Worm (Caenorhabditis elegans) whole organism, L3 larva: Measurements from ENCODE around the gene K07C5.9.

ENCODE experiments used
- ZK546.5 ChIP-seq: sonication (generic microtip); optimal IDR thresholded peaks from 2 replicates; lab custom pipeline; 2017; ENCODE audit warnings: missing biosample characterization, missing genetic modification characterization
- aly-2 ChIP-seq: fragments of 150-350 bp; optimal IDR thresholded peaks from 2 replicates; lab custom pipeline; 2014; ENCODE audit warnings: missing biosample characterization, missing genetic modification characterization
- ceh-16 ChIP-seq: sonication (generic microtip); optimal IDR thresholded peaks from 2 replicates; lab custom pipeline; 2017; ENCODE audit warnings: missing biosample characterization, missing genetic modification characterization
- ceh-82 ChIP-seq: fragments of 150-350 bp; optimal IDR thresholded peaks from 2 replicates; lab custom pipeline; 2014; ENCODE audit warnings: missing biosample characterization, missing genetic modification characterization
- ceh-9 ChIP-seq: sonication (generic microtip); optimal IDR thresholded peaks from 2 replicates; lab custom pipeline; 2018; ENCODE audit warnings: missing biosample characterization, missing genetic modification characterization
- daf-12 ChIP-seq: fragments of 150-350 bp; optimal IDR thresholded peaks from 2 replicates; lab custom pipeline; 2014; ENCODE audit warnings: missing biosample characterization, missing genetic modification reagents, missing genetic modification characterization
- egl-27 ChIP-seq: sonication (generic microtip); optimal IDR thresholded peaks from 4 replicates; lab custom pipeline; 2017; ENCODE audit warnings: missing biosample characterization, missing genetic modification reagents, missing genetic modification characterization
- egl-5 ChIP-seq: fragments of 150-350 bp; optimal IDR thresholded peaks from 2 replicates; lab custom pipeline; 2017; ENCODE audit warnings: missing biosample characterization, missing genetic modification reagents, missing genetic modification characterization, inconsistent platforms
- elt-1 ChIP-seq: fragments of 150-350 bp; optimal IDR thresholded peaks from 2 replicates; lab custom pipeline; 2014; ENCODE audit warnings: missing biosample characterization, missing genetic modification characterization
- elt-2 ChIP-seq: sonication (generic microtip); optimal IDR thresholded peaks from 2 replicates; lab custom pipeline; 2016; ENCODE audit warnings: missing genetic modification reagents, mild to moderate bottlenecking, missing genetic modification characterization, missing compliant biosample characterization
- elt-3 ChIP-seq, 3 experiments: fragments of 150-350 bp in 1 of 3; sonication (generic microtip) in 2 of 3; optimal IDR thresholded peaks; 2 replicates in 2 of 3; 4 replicates in 1 of 3; lab custom pipeline; 2014 to 2017; ENCODE audit warnings: missing biosample characterization in 3 of 3, missing genetic modification characterization in 3 of 3
- eor-1 ChIP-seq, 2 experiments: fragments of 150-350 bp; optimal IDR thresholded peaks; 2 replicates each; lab custom pipeline; 2014 to 2018; ENCODE audit warnings: missing biosample characterization in 2 of 2, missing genetic modification characterization in 2 of 2
- fos-1 ChIP-seq: fragments of 150-350 bp; optimal IDR thresholded peaks from 2 replicates; lab custom pipeline; 2014; ENCODE audit warnings: missing biosample characterization, missing genetic modification characterization
- hmg-11 ChIP-seq: sonication (generic microtip); optimal IDR thresholded peaks from 2 replicates; lab custom pipeline; 2016; ENCODE audit warnings: missing genetic modification characterization, missing compliant biosample characterization
- jun-1 ChIP-seq: fragments of 150-350 bp; optimal IDR thresholded peaks from 2 replicates; lab custom pipeline; 2014; ENCODE audit warnings: missing biosample characterization, missing genetic modification reagents, missing genetic modification characterization
- lin-15B ChIP-seq: fragments of 150-350 bp; optimal IDR thresholded peaks from 2 replicates; lab custom pipeline; 2014; ENCODE audit warnings: missing biosample characterization, missing genetic modification characterization
- lin-39 ChIP-seq: fragments of 150-350 bp; optimal IDR thresholded peaks from 2 replicates; lab custom pipeline; 2018; ENCODE audit warnings: missing biosample characterization, missing genetic modification reagents, missing genetic modification characterization
- lsy-12 ChIP-seq: sonication (generic microtip); optimal IDR thresholded peaks from 2 replicates; lab custom pipeline; 2016; ENCODE audit warnings: mild to moderate bottlenecking, missing genetic modification characterization, missing compliant biosample characterization
- mdl-1 ChIP-seq: fragments of 150-350 bp; optimal IDR thresholded peaks from 2 replicates; lab custom pipeline; 2014; ENCODE audit warnings: missing biosample characterization, missing genetic modification characterization
- mml-1 ChIP-seq: fragments of 150-350 bp; sonication (generic microtip); optimal IDR thresholded peaks from 3 replicates; lab custom pipeline; 2014; ENCODE audit warnings: missing biosample characterization, missing genetic modification characterization
- nhr-11 ChIP-seq: fragments of 150-350 bp; optimal IDR thresholded peaks from 2 replicates; lab custom pipeline; 2014; ENCODE audit warnings: missing biosample characterization, missing genetic modification characterization
- nhr-12 ChIP-seq: fragments of 150-350 bp; optimal IDR thresholded peaks from 2 replicates; lab custom pipeline; 2014; ENCODE audit warnings: missing biosample characterization, missing genetic modification characterization
- nhr-23 ChIP-seq: fragments of 150-350 bp; optimal IDR thresholded peaks from 2 replicates; lab custom pipeline; 2014; ENCODE audit warnings: missing biosample characterization, missing genetic modification reagents, missing genetic modification characterization
- nhr-237 ChIP-seq: fragments of 150-350 bp; optimal IDR thresholded peaks from 2 replicates; lab custom pipeline; 2014; ENCODE audit warnings: missing biosample characterization, missing genetic modification characterization
- nhr-25 ChIP-seq: sonication (generic microtip); optimal IDR thresholded peaks from 2 replicates; lab custom pipeline; 2017; ENCODE audit warnings: missing biosample characterization, missing genetic modification characterization
- nhr-28 ChIP-seq: fragments of 150-350 bp; optimal IDR thresholded peaks from 2 replicates; lab custom pipeline; 2014; ENCODE audit warnings: missing biosample characterization, missing genetic modification characterization
- nhr-67 ChIP-seq: fragments of 150-350 bp; optimal IDR thresholded peaks from 2 replicates; lab custom pipeline; 2014; ENCODE audit warnings: missing biosample characterization, missing genetic modification characterization
- nhr-76 ChIP-seq: fragments of 150-350 bp; sonication (generic microtip); optimal IDR thresholded peaks from 5 replicates; lab custom pipeline; 2014; ENCODE audit warnings: missing biosample characterization, missing genetic modification characterization
- nhr-77 ChIP-seq: fragments of 150-350 bp; optimal IDR thresholded peaks from 2 replicates; lab custom pipeline; 2014; ENCODE audit warnings: missing biosample characterization, missing genetic modification characterization
- pha-4 ChIP-seq: fragments of 150-350 bp; optimal IDR thresholded peaks from 2 replicates; lab custom pipeline; 2014; ENCODE audit warnings: missing biosample characterization, missing genetic modification reagents, missing genetic modification characterization
- pqm-1 ChIP-seq: fragments of 150-350 bp; optimal IDR thresholded peaks from 2 replicates; lab custom pipeline; 2017; ENCODE audit warnings: missing biosample characterization, missing genetic modification characterization, inconsistent platforms
- skn-1 ChIP-seq: fragments of 150-350 bp; optimal IDR thresholded peaks from 2 replicates; lab custom pipeline; 2014; ENCODE audit warnings: missing biosample characterization, missing genetic modification characterization
- snpc-4 ChIP-seq: fragments of 150-350 bp; optimal IDR thresholded peaks from 2 replicates; lab custom pipeline; 2014; ENCODE audit warnings: missing biosample characterization, missing genetic modification characterization
- tbx-2 ChIP-seq: sonication (generic microtip); optimal IDR thresholded peaks from 2 replicates; lab custom pipeline; 2016; ENCODE audit warnings: mild to moderate bottlenecking, missing genetic modification characterization, missing compliant biosample characterization
- unc-39 ChIP-seq: sonication (generic microtip); optimal IDR thresholded peaks from 4 replicates; lab custom pipeline; 2017; ENCODE audit warnings: missing biosample characterization, missing genetic modification characterization
- unc-62 ChIP-seq: fragments of 150-350 bp; sonication (generic microtip); optimal IDR thresholded peaks from 4 replicates; lab custom pipeline; 2014; ENCODE audit warnings: missing biosample characterization, missing genetic modification reagents, missing genetic modification characterization
- zag-1 ChIP-seq: fragments of 150-350 bp; optimal IDR thresholded peaks from 2 replicates; lab custom pipeline; 2014; ENCODE audit warnings: missing biosample characterization, missing genetic modification characterization
- ztf-11 ChIP-seq: fragments of 150-350 bp; optimal IDR thresholded peaks from 2 replicates; lab custom pipeline; 2014; ENCODE audit warnings: missing biosample characterization, missing genetic modification characterization
- ztf-4 ChIP-seq: fragments of 150-350 bp; optimal IDR thresholded peaks from 2 replicates; lab custom pipeline; 2014; ENCODE audit warnings: missing biosample characterization, missing genetic modification characterization

Gene K07C5.9

DNA sequence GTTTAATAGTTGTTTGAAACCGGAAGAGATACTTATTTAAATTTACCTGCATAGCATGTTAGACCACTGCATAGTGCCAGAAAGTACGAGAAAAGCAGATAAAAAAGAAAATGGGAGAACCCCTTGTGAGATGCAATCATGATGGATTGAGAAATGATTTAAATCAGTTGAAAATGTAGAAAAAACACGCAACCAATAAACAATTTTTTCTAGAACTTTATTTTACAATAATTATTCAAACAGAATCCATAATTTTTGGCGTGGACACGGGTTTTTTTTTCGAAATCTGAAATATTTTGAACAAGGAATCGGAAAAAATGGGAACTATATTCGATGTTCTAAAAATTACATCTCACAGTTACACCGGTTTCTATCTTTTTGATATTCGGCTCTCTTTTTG is 29.3 kb upstream of the K07C5.9 start, which contains the start of gene AC3.12:
Gene AC3.12 (minus strand): TSS at position 101 of the 400 bp plus-strand sequence.
- TF ChIP-seq nhr-237 (tag; lab: Kevin White, UChicago) (no peak), lin-39 (tag; lab: Kevin White, UChicago) (no peak), daf-12 (no peak), nhr-76 (tag; lab: Kevin White, UChicago) (no peak), snpc-4 (tag; lab: Kevin White, UChicago) (no peak), ztf-11 (tag; lab: Kevin White, UChicago) (no peak), ZK546.5 (no peak), eor-1 (tag; optimal IDR thresholded peaks at IDR 0.05; lab: Kevin White, UChicago) (no peak), fos-1 (tag; lab: Kevin White, UChicago) (no peak), hmg-11 (tag; lab: Kevin White, UChicago) (no peak), unc-62 (GFP tag; lab: Kevin White, UChicago) (no peak), elt-2 (tag; lab: Kevin White, UChicago) (no peak), lin-15B (tag; lab: Kevin White, UChicago) (no peak), zag-1 (tag; lab: Kevin White, UChicago) (no peak), nhr-11 (tag; lab: Kevin White, UChicago) (no peak), ceh-82 (tag; lab: Kevin White, UChicago) (no peak), jun-1 (tag; lab: Kevin White, UChicago) (no peak), mml-1 (no peak)

DNA sequence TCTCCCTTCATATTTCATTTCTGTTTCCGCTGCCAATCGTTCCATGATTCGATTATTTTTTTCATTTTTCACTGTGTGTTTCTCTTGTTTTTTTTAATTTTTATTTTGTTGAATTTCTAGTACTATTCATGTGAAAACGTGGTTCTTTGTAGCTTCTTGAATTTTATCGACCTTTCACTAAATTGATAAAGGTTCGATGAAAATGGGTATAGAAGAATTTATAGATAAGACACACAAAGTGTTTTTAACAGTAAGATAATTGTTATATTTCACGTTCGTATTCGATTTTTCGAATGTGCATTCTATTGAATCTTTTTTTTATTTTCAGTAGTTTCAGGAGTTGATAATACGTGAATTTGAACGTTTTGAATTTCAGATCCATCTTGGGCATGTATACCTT is 22.0 kb upstream of the K07C5.9 start, which contains the start of gene ugt-49:
Gene ugt-49 (plus strand): TSS at position 371 of the 400 bp plus-strand sequence.
- no peak for TF ChIP-seq elt-3 (tag; optimal IDR thresholded peaks at IDR 0.05; lab: Kevin White, UChicago)
- no peak for TF ChIP-seq nhr-67 (tag; lab: Kevin White, UChicago)
- peak; percentile 63 for TF ChIP-seq elt-2 (tag; lab: Kevin White, UChicago)
- no peak for TF ChIP-seq nhr-77 (tag; lab: Kevin White, UChicago)
- TF ChIP-seq unc-62 (GFP tag; lab: Kevin White, UChicago), result no peak
- TF ChIP-seq egl-27 (tag; lab: Kevin White, UChicago), result no peak
- peak; percentile 23 for TF ChIP-seq pha-4 (tag; lab: Kevin White, UChicago)
- TF ChIP-seq unc-39 (tag; lab: Kevin White, UChicago), result no peak
- TF ChIP-seq pqm-1, result peak; percentile 40
- TF ChIP-seq lin-39 (tag; lab: Kevin White, UChicago), result no peak

- TF ChIP-seq mml-1 (no peak), nhr-76 (tag; lab: Kevin White, UChicago) (no peak), nhr-25 (tag; lab: Kevin White, UChicago) (no peak), elt-2 (tag; lab: Kevin White, UChicago) (peak; percentile 84), aly-2 (tag; lab: Kevin White, UChicago) (no peak), jun-1 (tag; lab: Kevin White, UChicago) (peak; percentile 45), lsy-12 (tag; lab: Kevin White, UChicago) (no peak), nhr-23 (no peak), nhr-28 (tag; lab: Kevin White, UChicago) (no peak), elt-1 (no peak), tbx-2 (tag; lab: Kevin White, UChicago) (no peak), nhr-77 (tag; lab: Kevin White, UChicago) (no peak), lin-15B (tag; lab: Kevin White, UChicago) (no peak), egl-5 (tag; lab: Kevin White, UChicago) (no peak), pha-4 (tag; lab: Kevin White, UChicago) (no peak), pqm-1 (peak; percentile 40), egl-27 (tag; lab: Kevin White, UChicago) (no peak), zag-1 (tag; lab: Kevin White, UChicago) (no peak), skn-1 (tag; lab: Kevin White, UChicago) (no peak), ceh-16 (tag; lab: Kevin White, UChicago) (no peak), mdl-1 (no peak), nhr-237 (tag; lab: Kevin White, UChicago) (no peak), nhr-67 (tag; lab: Kevin White, UChicago) (no peak), ceh-9 (tag; lab: Kevin White, UChicago) (no peak)
- TF ChIP-seq, all 47 proteins: peak for 3
Observed at ce11 chrV:10371177-10371576, 21.2 kb upstream of the K07C5.9 start.

DNA sequence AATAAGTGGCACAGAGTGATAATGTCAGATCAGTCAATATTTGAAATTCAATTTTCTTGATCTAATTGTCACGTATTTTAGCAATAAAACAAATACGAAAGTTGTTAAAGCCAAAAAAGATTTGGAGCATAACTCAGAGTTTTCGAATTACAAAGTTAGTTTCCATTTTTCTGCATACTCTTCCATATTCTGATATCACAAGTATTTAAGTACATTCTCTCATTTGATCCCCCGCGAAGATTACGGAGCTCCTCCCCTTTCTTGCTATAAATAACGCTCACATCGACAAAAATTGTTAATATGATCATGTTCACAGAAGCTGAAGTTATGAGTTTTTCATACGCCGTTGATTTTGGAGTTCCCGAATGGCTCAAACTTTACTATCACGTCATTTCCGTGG is 18.3 kb upstream of the K07C5.9 start, which contains the start of gene sri-20:
Gene sri-20 (plus strand): TSS at position 301 of the 400 bp plus-strand sequence.
- no peak for TF ChIP-seq ztf-4
- TF ChIP-seq nhr-12 (tag; lab: Kevin White, UChicago), result no peak
- no peak for TF ChIP-seq nhr-28 (tag; lab: Kevin White, UChicago)
- TF ChIP-seq lsy-12 (tag; lab: Kevin White, UChicago), result no peak
